Fruit fly (Drosophila melanogaster) Kc167 (cell line): ENCODE data around the gene sad.

Experiments
- Myc ChIP-seq: fragments of >200 bp; optimal IDR thresholded peaks from 2 replicates; lab custom pipeline; 2017; ENCODE audit warnings: missing external identifiers
- Sin3A ChIP-seq: fragments of >200 bp; optimal IDR thresholded peaks from 2 replicates; lab custom pipeline; 2018; ENCODE audit warnings: missing external identifiers
- h ChIP-seq: fragments of >200 bp; optimal IDR thresholded peaks from 3 replicates; lab custom pipeline; 2018; ENCODE audit warnings: missing external identifiers
- insv ChIP-seq: fragments of >200 bp; optimal IDR thresholded peaks from 3 replicates; lab custom pipeline; 2018; ENCODE audit warnings: missing external identifiers
- psq ChIP-seq: fragments of >200 bp; optimal IDR thresholded peaks from 2 replicates; lab custom pipeline; 2017; ENCODE audit warnings: missing external identifiers
- ttk ChIP-seq: sonication (Bioruptor generic); optimal IDR thresholded peaks from 2 replicates; lab custom pipeline; 2017; ENCODE audit warnings: missing external identifiers

The sad gene

DNA sequence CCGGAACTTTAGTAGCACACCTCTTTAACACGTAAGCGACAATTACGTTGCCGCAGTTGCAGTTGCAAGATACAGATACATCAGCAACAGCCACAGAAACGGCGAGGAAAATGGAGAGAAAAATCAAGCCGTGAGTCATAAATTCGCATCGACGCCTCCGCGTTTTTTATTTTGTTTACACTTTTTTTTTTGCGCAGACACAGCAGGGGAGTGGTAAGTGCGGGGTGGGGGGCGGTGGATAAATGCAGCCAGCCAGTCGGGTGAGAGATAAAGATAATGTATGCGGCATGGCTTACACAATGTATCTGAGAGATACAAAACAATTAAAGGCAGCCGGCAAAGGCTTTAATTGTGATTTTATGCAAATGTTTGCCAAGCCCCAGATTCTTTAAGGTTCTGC lies 11.9 kb upstream of the sad start:
- TF ChIP-seq Sin3A (lab: Kevin White, UChicago), result no peak
- TF ChIP-seq psq (lab: Kevin White, UChicago), result no peak
- no peak for TF ChIP-seq insv (lab: Kevin White, UChicago)
- no peak for TF ChIP-seq ttk (lab: Kevin White, UChicago)
- no peak for TF ChIP-seq Myc
- TF ChIP-seq h (lab: Kevin White, UChicago), result no peak

DNA sequence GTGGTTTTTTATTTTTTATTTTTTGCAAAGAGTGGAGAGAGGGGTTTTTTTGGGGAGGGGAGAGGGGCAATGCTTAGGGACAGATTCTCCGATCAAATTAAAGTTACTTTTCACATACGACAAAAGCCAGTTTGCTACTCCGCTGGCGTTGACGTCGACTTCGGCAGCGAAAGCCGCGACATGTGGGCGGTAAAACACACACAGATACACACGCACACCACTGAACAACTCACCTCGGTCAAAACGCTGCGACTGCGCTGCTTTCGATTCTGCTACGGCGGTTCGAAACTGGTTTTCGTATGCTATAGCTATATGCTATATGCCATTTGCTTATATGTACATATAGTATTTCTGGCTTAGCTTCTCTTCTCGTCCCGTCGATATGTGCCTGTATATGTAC lies 8.5 kb upstream of the sad start:
- TF ChIP-seq psq (lab: Kevin White, UChicago), result no peak

DNA sequence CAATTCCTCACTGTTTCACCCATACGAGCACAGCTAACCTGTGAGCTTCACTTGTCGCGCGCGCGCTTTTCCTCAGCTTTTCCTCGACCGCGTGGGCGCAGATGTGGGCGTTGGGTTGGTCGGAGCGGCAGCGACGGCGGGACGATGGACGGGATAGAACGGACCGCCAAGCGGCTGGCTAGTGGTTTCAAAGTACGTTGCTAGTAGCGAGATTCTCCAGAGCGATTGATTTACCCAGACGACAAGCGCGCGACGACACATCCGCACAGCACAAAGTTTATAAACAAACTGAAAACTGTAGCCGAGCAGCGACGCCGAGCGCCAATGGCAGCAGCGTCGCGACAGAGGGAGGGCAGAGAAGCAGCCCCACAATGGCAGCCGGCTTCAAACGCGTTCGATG lies 7.9 kb upstream of the sad start, which contains the start of gene CG6959:
Gene CG6959 (minus strand): TSS at position 292 of the 400 bp plus-strand sequence.
- TF ChIP-seq insv (lab: Kevin White, UChicago) (no peak), psq (lab: Kevin White, UChicago) (no peak), ttk (lab: Kevin White, UChicago) (no peak), Sin3A (lab: Kevin White, UChicago) (no peak), h (lab: Kevin White, UChicago) (no peak), Myc (no peak)

DNA sequence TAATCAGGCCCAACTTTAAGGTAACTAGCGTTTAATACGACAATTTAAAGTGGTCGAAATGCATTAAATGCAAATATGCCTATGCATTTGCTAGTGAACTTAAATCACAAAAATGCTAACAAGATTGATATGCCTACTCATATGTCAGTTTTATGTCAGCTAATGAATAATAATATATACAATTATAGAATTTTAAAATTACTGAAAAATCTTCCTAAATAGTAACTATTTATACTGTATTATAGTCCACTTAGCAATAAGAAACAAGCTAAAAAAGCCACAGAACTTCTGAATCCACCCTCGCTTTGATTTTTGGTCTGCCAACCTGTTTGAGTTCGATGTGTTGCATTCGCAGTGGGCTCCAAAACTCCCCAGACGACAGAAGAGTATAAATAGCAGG lies 7.4 kb upstream of the sad start:
- TF ChIP-seq Sin3A (lab: Kevin White, UChicago), result no peak
- no peak for TF ChIP-seq ttk (lab: Kevin White, UChicago)

DNA sequence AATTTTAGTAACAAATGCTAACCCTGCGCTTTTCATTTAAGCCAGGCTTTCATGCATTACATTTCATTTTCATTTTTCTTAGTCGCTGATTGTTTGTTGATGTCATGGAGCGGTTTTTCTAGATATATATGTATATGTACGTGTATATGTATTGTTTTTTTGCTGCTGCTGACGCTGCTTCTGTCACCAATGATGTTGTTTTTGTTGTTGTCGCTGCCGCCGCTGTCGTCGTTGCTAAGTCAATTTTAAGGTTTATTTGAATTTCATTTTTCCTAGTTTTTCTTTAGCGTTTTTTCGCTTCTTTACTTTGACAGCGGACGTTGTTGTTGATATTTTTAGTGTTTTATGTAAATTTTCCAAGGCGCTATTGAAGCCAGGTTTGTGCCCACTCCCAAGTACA lies 6.9 kb upstream of the sad start:
- no peak for TF ChIP-seq Sin3A (lab: Kevin White, UChicago)
- TF ChIP-seq psq (lab: Kevin White, UChicago), result no peak
- no peak for TF ChIP-seq ttk (lab: Kevin White, UChicago)
- TF ChIP-seq h (lab: Kevin White, UChicago), result no peak
- no peak for TF ChIP-seq Myc
- no peak for TF ChIP-seq insv (lab: Kevin White, UChicago)

dm6 chr3R:11872692-11873091 lies 4.3 kb upstream of the sad start:
- no peak for TF ChIP-seq ttk (lab: Kevin White, UChicago)
- TF ChIP-seq insv (lab: Kevin White, UChicago), result no peak
- no peak for TF ChIP-seq Sin3A (lab: Kevin White, UChicago)
- no peak for TF ChIP-seq h (lab: Kevin White, UChicago)
- no peak for TF ChIP-seq Myc
- TF ChIP-seq psq (lab: Kevin White, UChicago), result no peak

DNA sequence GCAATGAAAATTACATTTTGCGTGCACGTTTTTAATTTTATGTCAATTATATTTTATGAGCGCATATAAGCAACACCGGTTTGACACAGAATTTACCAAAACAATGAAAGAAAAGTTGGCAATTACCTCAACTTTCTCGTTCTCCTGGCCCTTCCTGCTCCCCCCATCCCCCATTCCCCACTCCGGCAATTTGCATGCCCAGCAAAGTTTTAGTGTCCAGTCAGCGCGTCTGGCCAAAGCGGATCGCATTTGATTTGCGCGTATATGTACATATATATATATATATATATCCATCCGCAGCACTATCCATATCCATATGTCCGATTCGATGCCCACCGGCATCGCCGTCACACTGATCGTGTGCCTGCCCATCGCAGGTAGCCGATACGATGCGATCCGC lies 285 bp upstream of the sad start:
- TF ChIP-seq ttk (lab: Kevin White, UChicago), result no peak
- no peak for TF ChIP-seq h (lab: Kevin White, UChicago)
- TF ChIP-seq insv (lab: Kevin White, UChicago), result no peak
- no peak for TF ChIP-seq Myc
- no peak for TF ChIP-seq psq (lab: Kevin White, UChicago)
- no peak for TF ChIP-seq Sin3A (lab: Kevin White, UChicago)

DNA sequence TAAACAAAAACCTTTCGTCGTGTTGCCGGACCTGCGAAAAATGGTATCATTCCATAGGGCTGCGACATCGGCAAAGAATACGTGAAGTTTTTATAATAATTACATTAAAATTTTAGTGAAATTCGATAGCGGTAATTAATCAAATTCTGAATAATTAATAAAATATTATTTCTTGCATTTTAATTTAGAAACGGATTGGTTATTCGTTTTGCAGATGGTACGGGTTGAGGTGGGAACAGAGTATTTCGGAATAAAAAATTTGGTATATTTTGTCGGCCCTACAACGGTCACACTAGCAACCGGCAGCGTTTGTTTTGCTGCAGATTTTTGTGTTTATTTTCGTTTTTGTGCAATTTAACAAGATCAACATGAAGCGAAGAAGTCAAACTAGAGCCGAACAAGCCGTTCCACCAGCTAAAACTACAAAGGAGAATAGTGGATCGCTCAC lies 5.5 kb downstream of the sad start, which contains the start of the genes CG6962 and CG31368:
Gene CG6962 (minus strand): TSS at position 29 of the 448 bp plus-strand sequence.
Gene CG31368 (plus strand): TSS at position 285 of the 448 bp plus-strand sequence.
- TF ChIP-seq h (lab: Kevin White, UChicago) (no peak), insv (lab: Kevin White, UChicago) (no peak), Sin3A (lab: Kevin White, UChicago) (no peak), Myc (no peak), ttk (lab: Kevin White, UChicago) (no peak), psq (lab: Kevin White, UChicago) (no peak)

dm6 chr3R:11883129-11883528 lies 6.1 kb downstream of the sad start:
- TF ChIP-seq Myc, result no peak
- no peak for TF ChIP-seq Sin3A (lab: Kevin White, UChicago)
- TF ChIP-seq psq (lab: Kevin White, UChicago), result no peak
- TF ChIP-seq h (lab: Kevin White, UChicago), result no peak
- TF ChIP-seq insv (lab: Kevin White, UChicago), result no peak
- TF ChIP-seq ttk (lab: Kevin White, UChicago), result no peak

dm6 chr3R:11887114-11888037 lies 10.3 kb downstream of the sad start, which contains the start of gene mthl5:
Gene mthl5, minus strand, starts transcription at chr3R:11887168.
- TF ChIP-seq ttk (lab: Kevin White, UChicago) (no peak), h (lab: Kevin White, UChicago) (no peak)

DNA sequence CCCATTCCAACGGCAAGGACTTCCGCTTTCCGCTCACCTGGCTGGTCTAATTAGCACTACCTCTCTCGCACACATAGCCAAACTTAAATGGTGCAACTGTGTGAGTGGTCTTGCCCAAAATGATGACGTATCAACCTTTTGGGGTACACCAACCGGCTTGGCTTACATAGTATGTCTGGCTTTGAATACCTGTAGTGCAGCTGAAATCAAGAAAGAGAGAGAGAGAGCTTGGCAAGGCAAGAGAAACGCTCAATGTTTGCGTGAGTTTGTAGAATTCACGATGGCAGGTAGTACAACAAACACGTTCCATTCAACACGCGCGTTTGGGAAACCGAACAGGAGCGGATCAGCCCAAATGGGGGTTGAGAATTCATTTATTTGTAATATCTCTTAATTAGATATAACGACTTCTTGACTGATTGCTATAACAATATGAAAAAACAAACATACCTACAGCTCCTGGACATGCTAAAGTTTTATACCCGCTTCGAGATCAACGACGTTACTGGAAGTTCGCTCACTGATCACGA lies 11.1 kb downstream of the sad start:
- no peak for TF ChIP-seq psq (lab: Kevin White, UChicago)
- no peak for TF ChIP-seq Sin3A (lab: Kevin White, UChicago)
- TF ChIP-seq ttk (lab: Kevin White, UChicago), result no peak
- TF ChIP-seq Myc, result no peak
- TF ChIP-seq insv (lab: Kevin White, UChicago), result no peak
- no peak for TF ChIP-seq h (lab: Kevin White, UChicago)

dm6 chr3R:11893197-11893596 lies 16.2 kb downstream of the sad start, which contains the start of gene Dnali1:
Gene Dnali1, minus strand, starts transcription at chr3R:11893297.
- TF ChIP-seq h (lab: Kevin White, UChicago) (no peak), ttk (lab: Kevin White, UChicago) (no peak), Myc (no peak), Sin3A (lab: Kevin White, UChicago) (no peak), psq (lab: Kevin White, UChicago) (no peak), insv (lab: Kevin White, UChicago) (no peak)
